Worm (Caenorhabditis elegans) whole organism, early embryonic: ENCODE results near the gene T24A6.16.

ENCODE experiments used
- aly-1 ChIP-seq: sonication (generic microtip); optimal IDR thresholded peaks from 2 replicates; lab custom pipeline; 2016; ENCODE audit warnings: missing genetic modification characterization, missing compliant biosample characterization
- ama-1 ChIP-seq: fragments of 150-350 bp; optimal IDR thresholded peaks from 2 replicates; lab custom pipeline; 2014
- ceh-13 ChIP-seq: fragments of 200-800 bp; sonication (Bioruptor generic); optimal IDR thresholded peaks from 2 replicates; lab custom pipeline; 2018; ENCODE audit warnings: mild to moderate bottlenecking, missing genetic modification characterization, missing compliant biosample characterization
- ceh-36 ChIP-seq: sonication (generic microtip); optimal IDR thresholded peaks from 2 replicates; lab custom pipeline; 2016; ENCODE audit warnings: missing genetic modification characterization, inconsistent platforms, missing compliant biosample characterization

DNA sequence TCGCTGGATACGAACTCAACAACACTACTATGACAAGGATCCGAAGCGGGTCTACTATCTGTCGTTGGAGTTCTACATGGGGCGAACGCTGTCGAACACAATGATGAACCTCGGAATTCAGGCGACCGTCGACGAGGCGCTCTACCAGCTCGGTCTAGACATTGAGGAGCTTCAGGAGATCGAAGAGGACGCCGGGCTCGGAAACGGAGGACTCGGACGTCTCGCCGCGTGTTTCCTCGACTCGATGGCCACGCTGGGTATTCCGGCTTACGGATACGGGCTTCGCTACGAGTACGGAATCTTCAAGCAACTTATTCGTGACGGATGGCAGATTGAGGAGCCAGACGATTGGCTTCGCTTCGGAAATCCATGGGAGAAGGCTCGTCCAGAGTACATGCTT, 18.9 kb upstream of the T24A6.16 start:
- TF ChIP-seq ceh-13 (GFP tag; lab: Kevin White, UChicago) (no peak), ama-1 (lab: Kevin White, UChicago) (no peak), ceh-36 (tag; lab: Kevin White, UChicago) (no peak), aly-1 (tag; lab: Kevin White, UChicago) (no peak)
